Worm (Caenorhabditis elegans): ENCODE data around the gene melo-1.

melo-1 gene

ce11 chrIV:14786374-14787136, at the start of gene melo-1:
TSS of gene melo-1 (plus strand) at chrIV:14787031.
- TF ChIP-seq sem-4 (tag; optimal IDR thresholded peaks at IDR 0.05) (no peak), unc-55 (GFP tag; optimal IDR thresholded peaks at IDR 0.05) (peak; percentile 56), C34F6.9 (tag; optimal IDR thresholded peaks at IDR 0.05) (peak; percentile 90), Y55F3AM.14 (GFP tag; optimal IDR thresholded peaks at IDR 0.05) (no peak), lsy-2 (tag; optimal IDR thresholded peaks at IDR 0.05) (peak in 1 of 2 experiments; percentile 62), skn-1 (tag; optimal IDR thresholded peaks at IDR 0.05) (no peak), aly-2 (tag; optimal IDR thresholded peaks at IDR 0.05) (no peak), fos-1 (tag; optimal IDR thresholded peaks at IDR 0.05) (peak; percentile 32), mab-5 (tag; optimal IDR thresholded peaks at IDR 0.05) (peak; percentile 23), nhr-6 (tag; optimal IDR thresholded peaks at IDR 0.05) (peak; percentile 14), lin-13 (GFP tag; optimal IDR thresholded peaks at IDR 0.05) (peak; percentile 36), nhr-25 (tag; optimal IDR thresholded peaks at IDR 0.05) (peak; percentile 17), elt-3 (tag; optimal IDR thresholded peaks at IDR 0.05) (no peak), ceh-82 (tag; optimal IDR thresholded peaks at IDR 0.05) (no peak), ZK546.5 (tag; optimal IDR thresholded peaks at IDR 0.05) (no peak), F13H6.1 (tag; optimal IDR thresholded peaks at IDR 0.05) (peak; percentile 55), egl-27 (tag; optimal IDR thresholded peaks at IDR 0.05) (peak; percentile 5), sma-3 (GFP tag; optimal IDR thresholded peaks at IDR 0.05) (peak; percentile 39), ama-1 (optimal IDR thresholded peaks at IDR 0.05) (peak; percentile 25), blmp-1 (tag; optimal IDR thresholded peaks at IDR 0.05; ENCODE audit: insufficient read depth) (no peak), snpc-4 (tag; optimal IDR thresholded peaks at IDR 0.05) (no peak), nhr-129 (tag; optimal IDR thresholded peaks at IDR 0.05) (peak; percentile 22), gmeb-1 (tag; optimal IDR thresholded peaks at IDR 0.05) (peak; percentile 60), sma-9 (GFP tag; optimal IDR thresholded peaks at IDR 0.05) (peak; percentile 4), sma-9 (tag; optimal IDR thresholded peaks at IDR 0.05) (no peak), crh-2 (tag; optimal IDR thresholded peaks at IDR 0.05) (peak; percentile 86), lin-11 (tag; optimal IDR thresholded peaks at IDR 0.05) (no peak)

- TF ChIP-seq nhr-21 (tag; optimal IDR thresholded peaks at IDR 0.05) (no peak), sma-9 (GFP tag; optimal IDR thresholded peaks at IDR 0.05) (no peak), sma-9 (tag; optimal IDR thresholded peaks at IDR 0.05) (no peak), snpc-4 (tag; optimal IDR thresholded peaks at IDR 0.05) (no peak), mbf-1 (tag; optimal IDR thresholded peaks at IDR 0.05) (no peak), blmp-1 (tag; optimal IDR thresholded peaks at IDR 0.05; ENCODE audit: insufficient read depth) (no peak), lin-11 (tag; optimal IDR thresholded peaks at IDR 0.05) (no peak), sma-3 (GFP tag; optimal IDR thresholded peaks at IDR 0.05) (no peak), crh-2 (tag; optimal IDR thresholded peaks at IDR 0.05) (no peak), nhr-77 (tag; optimal IDR thresholded peaks at IDR 0.05) (no peak), dmd-4 (tag; optimal IDR thresholded peaks at IDR 0.05) (no peak), mab-5 (tag; optimal IDR thresholded peaks at IDR 0.05) (no peak), fos-1 (tag; optimal IDR thresholded peaks at IDR 0.05) (no peak), nhr-6 (tag; optimal IDR thresholded peaks at IDR 0.05) (no peak), C34F6.9 (tag; optimal IDR thresholded peaks at IDR 0.05) (no peak), elt-1 (tag; optimal IDR thresholded peaks at IDR 0.05) (no peak), lin-39 (tag; optimal IDR thresholded peaks at IDR 0.05) (no peak), ztf-1 (GFP tag; conservative IDR thresholded peaks at IDR 0.05) (no peak), ztf-11 (tag; optimal IDR thresholded peaks at IDR 0.05) (no peak)
Observed at ce11 chrIV:14741926-14742325, 44.9 kb upstream of the melo-1 start.

- TF ChIP-seq nhr-25 (tag; optimal IDR thresholded peaks at IDR 0.05) (no peak), zag-1 (tag; optimal IDR thresholded peaks at IDR 0.05) (no peak), ztf-4 (tag; optimal IDR thresholded peaks at IDR 0.05) (no peak), ztf-11 (tag; optimal IDR thresholded peaks at IDR 0.05) (no peak), Y55F3AM.14 (GFP tag; optimal IDR thresholded peaks at IDR 0.05) (no peak), dmd-4 (tag; optimal IDR thresholded peaks at IDR 0.05) (no peak), unc-62 (GFP tag; optimal IDR thresholded peaks at IDR 0.05) (no peak), elt-3 (tag; optimal IDR thresholded peaks at IDR 0.05) (no peak), aly-2 (tag; optimal IDR thresholded peaks at IDR 0.05) (no peak), nhr-237 (tag; optimal IDR thresholded peaks at IDR 0.05) (no peak), nhr-129 (tag; optimal IDR thresholded peaks at IDR 0.05) (no peak), lin-13 (GFP tag; optimal IDR thresholded peaks at IDR 0.05) (no peak)
Observed at ce11 chrIV:14754912-14755311, 31.9 kb upstream of the melo-1 start, which contains the start of gene Y57G11C.499. TSS of gene Y57G11C.499 (minus strand) at chrIV:14754934.

Data from whole organism, L2 larva.